Fruit fly (Drosophila melanogaster): ENCODE measurements around the gene GlcAT-I.

GlcAT-I gene

DNA sequence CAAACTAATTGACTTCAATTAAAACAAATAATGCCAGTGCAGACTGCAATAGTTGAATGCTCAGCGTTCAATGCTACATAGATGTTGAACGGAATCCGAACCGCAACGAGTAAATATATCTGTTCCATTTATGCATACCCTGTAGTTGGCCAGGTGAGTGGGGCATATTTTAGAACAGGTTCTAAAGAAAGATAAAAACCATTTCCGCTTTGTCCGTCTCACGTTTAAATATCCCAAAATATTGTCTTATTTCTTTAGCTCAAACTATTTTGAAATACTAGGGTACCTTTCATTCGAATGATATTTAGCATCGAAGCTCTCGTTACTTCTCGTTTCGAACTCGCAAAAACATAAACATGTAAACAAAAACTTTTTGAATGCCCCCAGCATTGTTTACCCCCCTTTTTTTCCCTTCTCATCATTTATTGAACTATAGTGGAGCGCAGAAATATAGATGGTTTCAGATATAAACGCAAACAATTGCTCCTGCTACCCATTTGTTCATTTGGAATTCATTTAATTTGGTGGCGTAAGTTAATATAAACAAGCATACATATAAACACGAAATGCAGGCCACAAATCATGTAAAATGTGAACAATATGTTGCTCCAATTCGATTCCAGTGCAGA is 41.2 kb downstream of the GlcAT-I start (continued):
- TF ChIP-seq Bteb2 (GFP tag; optimal IDR thresholded peaks at IDR 0.05) (no peak), Hey (tag; optimal IDR thresholded peaks at IDR 0.05) (no peak), Hr51 (GFP tag; optimal IDR thresholded peaks at IDR 0.05) (peak in 1 of 2 experiments; percentile 38), Scr (GFP tag; IDR thresholded peaks at IDR 0.05; ENCODE audit: partially characterized antibody) (no peak), lmd (GFP tag; IDR thresholded peaks at IDR 0.05) (peak; percentile 34; the same call in 1 of the 2 replicates), Sox100B (GFP tag; optimal IDR thresholded peaks at IDR 0.05) (no peak), CG17802 (tag; optimal IDR thresholded peaks at IDR 0.05) (no peak), oc (tag; optimal IDR thresholded peaks at IDR 0.05) (no peak), ems (GFP tag; optimal IDR thresholded peaks at IDR 0.05) (no peak), cwo (GFP tag; optimal IDR thresholded peaks at IDR 0.05) (no peak), wdn (GFP tag; IDR thresholded peaks at IDR 0.05) (no peak), CG13296 (GFP tag; optimal IDR thresholded peaks at IDR 0.05) (no peak), klu (GFP tag; IDR thresholded peaks at IDR 0.05) (no peak), CG1024 (GFP tag; IDR thresholded peaks at IDR 0.05) (no peak), insv (GFP tag; optimal IDR thresholded peaks at IDR 0.05) (no peak), bsh (GFP tag; optimal IDR thresholded peaks at IDR 0.05) (peak in 1 of 2 experiments; percentile 44), hth (optimal IDR thresholded peaks at IDR 0.05) (no peak), Vsx1 (GFP tag; optimal IDR thresholded peaks at IDR 0.05) (no peak), CG2889 (GFP tag; IDR thresholded peaks at IDR 0.05) (no peak), CG4854 (GFP tag; optimal IDR thresholded peaks at IDR 0.05) (no peak), CTCF (GFP tag; optimal IDR thresholded peaks at IDR 0.05) (no peak), Dip3 (GFP tag; optimal IDR thresholded peaks at IDR 0.05) (no peak), CG32767 (GFP tag; IDR thresholded peaks at IDR 0.05) (no peak), NC2β (GFP tag; optimal IDR thresholded peaks at IDR 0.05) (no peak), CG16779 (GFP tag; IDR thresholded peaks at IDR 0.05) (no peak), pfk (GFP tag; optimal IDR thresholded peaks at IDR 0.05) (no peak), Max (GFP tag; optimal IDR thresholded peaks at IDR 0.05) (no peak), ind (GFP tag; optimal IDR thresholded peaks at IDR 0.05) (peak; percentile 34), CG4360 (GFP tag; IDR thresholded peaks at IDR 0.05) (no peak), z (GFP tag; IDR thresholded peaks at IDR 0.05) (no peak), CG1529 (GFP tag; optimal IDR thresholded peaks at IDR 0.05) (no peak), Ssrp (tag; optimal IDR thresholded peaks at IDR 0.05) (no peak), danr (GFP tag; IDR thresholded peaks at IDR 0.05) (no peak), mirr (GFP tag; optimal IDR thresholded peaks at IDR 0.05) (no peak), sc (optimal IDR thresholded peaks at IDR 0.05) (no peak), sc (GFP tag; optimal IDR thresholded peaks at IDR 0.05) (no peak), CG2875 (GFP tag; optimal IDR thresholded peaks at IDR 0.05) (no peak), bbx (GFP tag; IDR thresholded peaks at IDR 0.05; ENCODE audit: partially characterized antibody) (no peak), CG34422 (GFP tag; IDR thresholded peaks at IDR 0.05) (no peak), Drgx (GFP tag; IDR thresholded peaks at IDR 0.05) (peak; percentile 67), CG18599 (GFP tag; optimal IDR thresholded peaks at IDR 0.05) (no peak), CG9215 (GFP tag; IDR thresholded peaks at IDR 0.05) (no peak), BEAF-32 (GFP tag; optimal IDR thresholded peaks at IDR 0.05) (no peak), CG11456 (GFP tag; IDR thresholded peaks at IDR 0.05) (no peak; the same call in 2 of the 3 replicates), her (GFP tag; optimal IDR thresholded peaks at IDR 0.05) (no peak), nom (GFP tag; optimal IDR thresholded peaks at IDR 0.05) (no peak), CG31224 (GFP tag; IDR thresholded peaks at IDR 0.05) (peak; percentile 52; the same call in 1 of the 2 replicates), Neu2 (GFP tag; optimal IDR thresholded peaks at IDR 0.05; ENCODE audit: borderline replicate concordance) (no peak), CG12219 (GFP tag; optimal IDR thresholded peaks at IDR 0.05) (no peak), CG15011 (GFP tag; optimal IDR thresholded peaks at IDR 0.05) (no peak), CG10274 (GFP tag; optimal IDR thresholded peaks at IDR 0.05) (no peak)
